Worm (Caenorhabditis elegans) whole organism, L4 larva: ENCODE data around the gene K10G4.3.

ENCODE experiments used
- dmd-8 ChIP-seq: fragments of 200-800 bp; sonication (Bioruptor generic); IDR thresholded peaks from 2 replicates; pipeline ENCODE4 v1.3.6; 2022; ENCODE audit warnings: missing genetic modification characterization, missing compliant biosample characterization
- lim-7 ChIP-seq: fragments of 200-800 bp; sonication (Bioruptor generic); IDR thresholded peaks from 2 replicates; pipeline ENCODE4 v1.3.6; 2022; ENCODE audit warnings: missing genetic modification characterization, missing compliant biosample characterization
- lin-13 ChIP-seq: fragments of 150-350 bp; optimal IDR thresholded peaks from 2 replicates; lab custom pipeline; 2014; ENCODE audit warnings: missing biosample characterization, missing genetic modification reagents, missing genetic modification characterization
- nhr-25 ChIP-seq: sonication (generic microtip); optimal IDR thresholded peaks from 2 replicates; lab custom pipeline; 2017; ENCODE audit warnings: missing genetic modification characterization, mild to moderate bottlenecking, missing compliant biosample characterization, antibody characterized with exemption, moderate library complexity, borderline replicate concordance; ENCODE audit not compliant: insufficient read depth
- pha-4 ChIP-seq, 2 experiments: fragments of 150-350 bp in 1 of 2; fragments of 200-800 bp in 1 of 2; sonication (Bioruptor generic) in 1 of 2; IDR thresholded peaks in 1 of 2; optimal IDR thresholded peaks in 1 of 2; 2 replicates each; pipeline versions ENCODE4 v1.3.6 to Lab custom; 2014 to 2022; ENCODE audit warnings: missing genetic modification characterization in 2 of 2, missing genetic modification reagents in 2 of 2, missing biosample characterization in 1 of 2, missing compliant biosample characterization in 1 of 2

ce11 chrV:17248915-17249314 lies 15.8 kb downstream of the K10G4.3 start, which contains the start of gene clec-243:
- TF ChIP-seq lim-7 (GFP tag; lab: Robert Waterston, UW) (no peak), lin-13 (GFP tag; lab: Kevin White, UChicago) (no peak), pha-4 (GFP tag; IDR thresholded peaks at IDR 0.05; lab: Robert Waterston, UW) (no peak), pha-4 (tag; optimal IDR thresholded peaks at IDR 0.05; lab: Kevin White, UChicago) (no peak), dmd-8 (GFP tag; lab: Robert Waterston, UW) (no peak), nhr-25 (tag; lab: Kevin White, UChicago) (no peak)
